Worm (Caenorhabditis elegans) whole organism, young adult: ENCODE data around the gene mab-10.

ENCODE experiments used
- F37B4.10 ChIP-seq: fragments of 200-800 bp; sonication (Bioruptor generic); IDR thresholded peaks from 2 replicates; pipeline ENCODE4 v1.3.6; 2022; ENCODE audit warnings: missing genetic modification characterization, missing compliant biosample characterization
- F49E8.2 ChIP-seq: sonication (generic microtip); optimal IDR thresholded peaks from 3 replicates; lab custom pipeline; 2017; ENCODE audit warnings: missing genetic modification characterization, mild to moderate bottlenecking, missing compliant biosample characterization, antibody characterized with exemption, moderate library complexity; ENCODE audit not compliant: insufficient read depth
- Y56A3A.18 ChIP-seq: fragments of 200-800 bp; sonication (Bioruptor generic); IDR thresholded peaks from 2 replicates; pipeline ENCODE4 v1.3.6; 2022; ENCODE audit warnings: missing genetic modification reagents, missing genetic modification characterization, missing compliant biosample characterization
- ekl-4 ChIP-seq: fragments of 200-800 bp; sonication (Bioruptor generic); IDR thresholded peaks from 2 replicates; pipeline ENCODE4 v1.3.6; 2022; ENCODE audit warnings: missing genetic modification reagents, missing genetic modification characterization, missing compliant biosample characterization
- lin-26 ChIP-seq: fragments of 200-800 bp; sonication (Bioruptor generic); IDR thresholded peaks from 2 replicates; pipeline ENCODE4 v1.3.6; 2022; ENCODE audit warnings: missing genetic modification reagents, missing genetic modification characterization, missing compliant biosample characterization
- pbrm-1 ChIP-seq: fragments of 200-800 bp; sonication (Bioruptor generic); IDR thresholded peaks from 2 replicates; pipeline ENCODE4 v1.3.6; 2022; ENCODE audit warnings: missing genetic modification reagents, missing genetic modification characterization, missing compliant biosample characterization
- rec-8 ChIP-seq, 2 experiments: sonication (generic microtip); optimal IDR thresholded peaks; 2 replicates each; lab custom pipeline; 2016; ENCODE audit warnings: mild to moderate bottlenecking in 2 of 2, missing genetic modification characterization in 2 of 2, missing genetic modification reagents in 2 of 2, missing genotype in 2 of 2, missing biosample characterization in 1 of 2, missing compliant biosample characterization in 1 of 2, moderate library complexity in 1 of 2
- snpc-1.1 ChIP-seq: sonication (generic microtip); optimal IDR thresholded peaks from 2 replicates; lab custom pipeline; 2017; ENCODE audit warnings: missing genetic modification characterization, mild to moderate bottlenecking, missing compliant biosample characterization, antibody characterized with exemption, moderate library complexity, missing genotype, missing genetic modification reagents; ENCODE audit not compliant: insufficient read depth
- somi-1 ChIP-seq: fragments of 200-800 bp; sonication (Bioruptor generic); optimal IDR thresholded peaks from 2 replicates; lab custom pipeline; 2018; ENCODE audit warnings: mild to moderate bottlenecking, missing genetic modification characterization, missing compliant biosample characterization
- unc-62 ChIP-seq: fragments of 150-350 bp; optimal IDR thresholded peaks from 2 replicates; lab custom pipeline; 2014; ENCODE audit warnings: missing biosample characterization, missing genetic modification reagents, missing genetic modification characterization
- ztf-25 ChIP-seq: fragments of 200-800 bp; sonication (Bioruptor generic); IDR thresholded peaks from 2 replicates; pipeline ENCODE4 v1.3.6; 2022; ENCODE audit warnings: missing genetic modification reagents, missing genetic modification characterization, missing compliant biosample characterization

DNA sequence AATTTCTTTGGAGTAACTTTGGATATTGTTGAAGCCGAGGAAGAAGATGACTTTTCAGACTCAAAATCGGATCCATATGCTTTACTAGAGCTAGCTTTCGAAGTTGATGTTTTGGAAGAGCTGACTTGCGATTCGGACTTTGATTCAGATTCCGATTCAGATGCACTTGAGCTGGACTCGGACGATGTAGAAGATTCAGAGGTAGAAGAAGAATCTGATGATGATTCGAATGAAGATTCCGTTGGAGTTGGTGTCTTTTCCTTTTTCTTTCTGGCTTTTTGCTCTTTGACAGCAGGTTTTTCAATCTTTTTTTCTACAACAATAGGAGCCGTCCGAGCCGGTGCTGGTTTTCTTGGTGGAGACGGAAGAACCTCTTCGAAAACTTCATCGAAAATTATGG is 20.0 kb upstream of the mab-10 start:
- TF ChIP-seq ztf-25 (GFP tag; lab: Robert Waterston, UW) = no peak
- TF ChIP-seq F49E8.2 (tag; lab: Kevin White, UChicago) = no peak
- TF ChIP-seq ekl-4 = no peak
- no peak for TF ChIP-seq snpc-1.1
- TF ChIP-seq unc-62 = no peak
- TF ChIP-seq pbrm-1 (GFP tag; lab: Robert Waterston, UW) = no peak
- TF ChIP-seq rec-8 (tag; optimal IDR thresholded peaks at IDR 0.05; lab: Kevin White, UChicago) = no peak
- no peak for TF ChIP-seq Y56A3A.18
- no peak for TF ChIP-seq somi-1 (GFP tag; lab: Kevin White, UChicago)
- TF ChIP-seq F37B4.10 = no peak
- TF ChIP-seq lin-26 (GFP tag; lab: Robert Waterston, UW) = no peak
